Worm (Caenorhabditis elegans) whole organism, L1 larva: Measurements from ENCODE around the gene K11H12.11.

ENCODE experiments used
- C04F5.9 ChIP-seq: sonication (generic microtip); optimal IDR thresholded peaks from 2 replicates; lab custom pipeline; 2016; ENCODE audit warnings: missing genetic modification characterization, missing compliant biosample characterization
- C16A3.4 ChIP-seq: fragments of 150-350 bp; optimal IDR thresholded peaks from 2 replicates; lab custom pipeline; 2014; ENCODE audit warnings: missing biosample characterization, missing genetic modification characterization
- Y116A8C.19 ChIP-seq: sonication (generic microtip); optimal IDR thresholded peaks from 2 replicates; lab custom pipeline; 2016; ENCODE audit warnings: missing compliant biosample characterization, missing genetic modification characterization, borderline replicate concordance
- alr-1 ChIP-seq: fragments of 200-800 bp; sonication (Bioruptor generic); optimal IDR thresholded peaks from 2 replicates; lab custom pipeline; 2018; ENCODE audit warnings: borderline replicate concordance, mild to moderate bottlenecking, missing genetic modification characterization, missing compliant biosample characterization
- aly-2 ChIP-seq: fragments of 150-350 bp; optimal IDR thresholded peaks from 2 replicates; lab custom pipeline; 2014; ENCODE audit warnings: missing biosample characterization, missing genetic modification characterization
- ama-1 ChIP-seq: fragments of 150-350 bp; optimal IDR thresholded peaks from 2 replicates; lab custom pipeline; 2014
- ceh-8 ChIP-seq: fragments of 200-800 bp; sonication (Bioruptor generic); optimal IDR thresholded peaks from 2 replicates; lab custom pipeline; 2018; ENCODE audit warnings: mild to moderate bottlenecking, missing genetic modification characterization, moderate library complexity, missing compliant biosample characterization
- ceh-88 ChIP-seq: fragments of 200-800 bp; sonication (Bioruptor generic); IDR thresholded peaks from 2 replicates; pipeline ENCODE4 v1.3.6; 2022; ENCODE audit warnings: missing genetic modification characterization, missing compliant biosample characterization
- ceh-90 ChIP-seq: sonication (generic microtip); optimal IDR thresholded peaks from 2 replicates; lab custom pipeline; 2016; ENCODE audit warnings: missing genetic modification characterization, missing compliant biosample characterization
- dsc-1 ChIP-seq: sonication (generic microtip); optimal IDR thresholded peaks from 2 replicates; lab custom pipeline; 2016; ENCODE audit warnings: mild to moderate bottlenecking, missing genetic modification characterization, missing compliant biosample characterization
- efl-1 ChIP-seq, 4 experiments: fragments of 150-350 bp; optimal IDR thresholded peaks in 3 of 4; peaks in 1 of 4; 1 replicate in 1 of 4; 2 replicates in 3 of 4; lab custom pipeline; 2014; ENCODE audit warnings: missing biosample characterization in 2 of 4, missing genetic modification characterization in 2 of 4, missing genetic modification reagents in 2 of 4
- efl-3 ChIP-seq: fragments of 200-800 bp; sonication (Bioruptor generic); optimal IDR thresholded peaks from 2 replicates; lab custom pipeline; 2018; ENCODE audit warnings: mild to moderate bottlenecking, missing genetic modification characterization, missing compliant biosample characterization
- egl-13 ChIP-seq: sonication (generic microtip); optimal IDR thresholded peaks from 2 replicates; lab custom pipeline; 2016; ENCODE audit warnings: missing genotype, missing genetic modification reagents, missing genetic modification characterization, missing compliant biosample characterization
- egl-27 ChIP-seq, 2 experiments: fragments of 150-350 bp in 1 of 2; sonication (generic microtip); optimal IDR thresholded peaks; 3 replicates each; lab custom pipeline; 2017 to 2018; ENCODE audit warnings: missing biosample characterization in 2 of 2, missing genetic modification characterization in 2 of 2, missing genetic modification reagents in 2 of 2
- ets-5 ChIP-seq: fragments of 200-800 bp; sonication (Bioruptor generic); IDR thresholded peaks from 2 replicates; pipeline ENCODE4 v1.3.6; 2022; ENCODE audit warnings: missing genetic modification characterization, missing compliant biosample characterization
- fkh-4 ChIP-seq: sonication (generic microtip); optimal IDR thresholded peaks from 2 replicates; lab custom pipeline; 2016; ENCODE audit warnings: missing compliant biosample characterization, missing genetic modification characterization, borderline replicate concordance
- hlh-4 ChIP-seq: sonication (generic microtip); optimal IDR thresholded peaks from 2 replicates; lab custom pipeline; 2016; ENCODE audit warnings: mild to moderate bottlenecking, missing genetic modification characterization, missing compliant biosample characterization
- isw-1 ChIP-seq: fragments of 200-800 bp; sonication (Bioruptor generic); IDR thresholded peaks from 2 replicates; pipeline ENCODE4 v1.3.6; 2022; ENCODE audit warnings: missing genetic modification characterization, missing compliant biosample characterization
- lin-14 ChIP-seq: fragments of 200-800 bp; sonication (Bioruptor generic); optimal IDR thresholded peaks from 2 replicates; lab custom pipeline; 2018; ENCODE audit warnings: mild to moderate bottlenecking, missing genetic modification characterization, moderate library complexity, missing compliant biosample characterization
- lin-15B ChIP-seq: fragments of 150-350 bp; sonication (generic microtip); optimal IDR thresholded peaks from 3 replicates; lab custom pipeline; 2014; ENCODE audit warnings: missing biosample characterization, missing genetic modification characterization
- lin-35 ChIP-seq, 2 experiments: fragments of 150-350 bp; optimal IDR thresholded peaks; 2 replicates each; lab custom pipeline; 2014; ENCODE audit warnings: missing biosample characterization in 2 of 2, missing genetic modification characterization in 2 of 2, missing genetic modification reagents in 2 of 2
- lsy-2 ChIP-seq, 2 experiments: fragments of 150-350 bp; optimal IDR thresholded peaks; 2 replicates each; lab custom pipeline; 2014; ENCODE audit warnings: missing biosample characterization in 2 of 2, missing genetic modification characterization in 2 of 2
- mep-1 ChIP-seq: fragments of 150-350 bp; optimal IDR thresholded peaks from 2 replicates; lab custom pipeline; 2014; ENCODE audit warnings: missing biosample characterization, missing genetic modification characterization
- nhr-11 ChIP-seq: fragments of 150-350 bp; optimal IDR thresholded peaks from 2 replicates; lab custom pipeline; 2014; ENCODE audit warnings: missing biosample characterization, missing genetic modification characterization
- nhr-12 ChIP-seq: sonication (generic microtip); optimal IDR thresholded peaks from 2 replicates; lab custom pipeline; 2017; ENCODE audit warnings: missing biosample characterization, missing genetic modification characterization
- nhr-19 ChIP-seq: fragments of 200-800 bp; sonication (Bioruptor generic); conservative IDR thresholded peaks from 2 replicates; pipeline ENCODE4 v1.3.6; 2022; ENCODE audit warnings: missing genetic modification characterization, missing compliant biosample characterization
- nhr-20 ChIP-seq: sonication (generic microtip); optimal IDR thresholded peaks from 2 replicates; lab custom pipeline; 2016; ENCODE audit warnings: mild to moderate bottlenecking, missing genetic modification characterization, missing compliant biosample characterization
- nhr-237 ChIP-seq: fragments of 150-350 bp; optimal IDR thresholded peaks from 2 replicates; lab custom pipeline; 2014; ENCODE audit warnings: missing biosample characterization, missing genetic modification characterization
- nhr-47 ChIP-seq: sonication (generic microtip); optimal IDR thresholded peaks from 2 replicates; lab custom pipeline; 2016; ENCODE audit warnings: mild to moderate bottlenecking, missing genetic modification characterization, moderate library complexity, missing compliant biosample characterization
- nhr-77 ChIP-seq: fragments of 150-350 bp; optimal IDR thresholded peaks from 2 replicates; lab custom pipeline; 2014; ENCODE audit warnings: missing biosample characterization, missing genetic modification characterization
- nhr-90 ChIP-seq: sonication (generic microtip); optimal IDR thresholded peaks from 2 replicates; lab custom pipeline; 2016; ENCODE audit warnings: mild to moderate bottlenecking, missing genetic modification characterization, missing compliant biosample characterization; ENCODE audit not compliant: poor library complexity
- pag-3 ChIP-seq: sonication (generic microtip); optimal IDR thresholded peaks from 2 replicates; lab custom pipeline; 2017; ENCODE audit warnings: missing genetic modification characterization, mild to moderate bottlenecking, missing compliant biosample characterization, antibody characterized with exemption, borderline replicate concordance; ENCODE audit not compliant: insufficient read depth
- pax-3 ChIP-seq: fragments of 200-800 bp; sonication (Bioruptor generic); optimal IDR thresholded peaks from 2 replicates; lab custom pipeline; 2018; ENCODE audit warnings: mild to moderate bottlenecking, missing genetic modification characterization, moderate library complexity, missing compliant biosample characterization
- pqm-1 ChIP-seq: sonication (generic microtip); optimal IDR thresholded peaks from 3 replicates; lab custom pipeline; 2017; ENCODE audit warnings: missing biosample characterization, missing genetic modification characterization
- skn-1 ChIP-seq: fragments of 150-350 bp; optimal IDR thresholded peaks from 2 replicates; lab custom pipeline; 2014; ENCODE audit warnings: missing biosample characterization, missing genetic modification characterization
- snpc-4 ChIP-seq: fragments of 150-350 bp; optimal IDR thresholded peaks from 2 replicates; lab custom pipeline; 2014; ENCODE audit warnings: missing biosample characterization, missing genetic modification characterization
- sox-4 ChIP-seq: sonication (generic microtip); optimal IDR thresholded peaks from 2 replicates; lab custom pipeline; 2016; ENCODE audit warnings: missing genetic modification characterization, missing compliant biosample characterization
- sptf-1 ChIP-seq: fragments of 150-350 bp; optimal IDR thresholded peaks from 2 replicates; lab custom pipeline; 2014; ENCODE audit warnings: missing biosample characterization, missing genetic modification characterization
- swsn-7 ChIP-seq: sonication (generic microtip); optimal IDR thresholded peaks from 2 replicates; lab custom pipeline; 2016; ENCODE audit warnings: missing genetic modification characterization, missing compliant biosample characterization
- tbx-2 ChIP-seq: sonication (generic microtip); optimal IDR thresholded peaks from 2 replicates; lab custom pipeline; 2016; ENCODE audit warnings: missing genetic modification characterization, missing compliant biosample characterization
- tlp-1 ChIP-seq: fragments of 150-350 bp; optimal IDR thresholded peaks from 2 replicates; lab custom pipeline; 2014; ENCODE audit warnings: missing biosample characterization, missing genetic modification characterization
- unc-130 ChIP-seq: fragments of 150-350 bp; optimal IDR thresholded peaks from 2 replicates; lab custom pipeline; 2017; ENCODE audit warnings: missing biosample characterization, missing genetic modification characterization, inconsistent platforms
- unc-62 ChIP-seq: fragments of 150-350 bp; optimal IDR thresholded peaks from 2 replicates; lab custom pipeline; 2014; ENCODE audit warnings: missing biosample characterization, missing genetic modification reagents, missing genetic modification characterization
- unc-86 ChIP-seq: sonication (generic microtip); optimal IDR thresholded peaks from 2 replicates; lab custom pipeline; 2016; ENCODE audit warnings: missing genetic modification characterization, missing compliant biosample characterization
- vab-15 ChIP-seq: sonication (generic microtip); optimal IDR thresholded peaks from 2 replicates; lab custom pipeline; 2017; ENCODE audit warnings: missing genotype, mild to moderate bottlenecking, missing genetic modification characterization, missing compliant biosample characterization
- zag-1 ChIP-seq: fragments of 150-350 bp; optimal IDR thresholded peaks from 2 replicates; lab custom pipeline; 2014; ENCODE audit warnings: missing biosample characterization, missing genetic modification characterization
- ztf-4 ChIP-seq: fragments of 150-350 bp; optimal IDR thresholded peaks from 2 replicates; lab custom pipeline; 2014; ENCODE audit warnings: missing biosample characterization, missing genetic modification characterization

The K11H12.11 gene

ce11 chrIV:657932-658331 lies 12.4 kb downstream of the K11H12.11 start (continued):
- TF ChIP-seq efl-1 (optimal IDR thresholded peaks at IDR 0.05; lab: Kevin White, UChicago) = peak; percentile 64 to 75
- TF ChIP-seq efl-1 (GFP tag; optimal IDR thresholded peaks at IDR 0.05 in 1 of 2; lab: Kevin White, UChicago) = peak; percentile 55 to 97
- TF ChIP-seq nhr-47 (tag; lab: Kevin White, UChicago) = peak; percentile 89
- TF ChIP-seq egl-13 (tag; lab: Kevin White, UChicago) = peak; percentile 7
- peak; percentile 88 for TF ChIP-seq swsn-7 (tag; lab: Kevin White, UChicago)
- TF ChIP-seq zag-1 (tag; lab: Kevin White, UChicago) = no peak
- no peak for TF ChIP-seq nhr-11 (tag; lab: Kevin White, UChicago)
- TF ChIP-seq C16A3.4 (tag; lab: Kevin White, UChicago) = peak; percentile 64
- TF ChIP-seq pag-3 = no peak
- TF ChIP-seq tlp-1 = no peak
- TF ChIP-seq nhr-20 (tag; lab: Kevin White, UChicago) = peak; percentile 81
- no peak for TF ChIP-seq egl-27 (tag; optimal IDR thresholded peaks at IDR 0.05; lab: Kevin White, UChicago)
- TF ChIP-seq ceh-8 = no peak
- TF ChIP-seq dsc-1 (tag; lab: Kevin White, UChicago) = peak; percentile 88
- TF ChIP-seq lin-14 = peak; percentile 74
- TF ChIP-seq unc-62 = no peak
- TF ChIP-seq nhr-90 = peak; percentile 89
- TF ChIP-seq isw-1 (GFP tag; lab: Robert Waterston, UW) = peak; percentile 21; the same call in 1 of the 2 replicates
- TF ChIP-seq lin-35 (GFP tag; optimal IDR thresholded peaks at IDR 0.05; lab: Kevin White, UChicago) = peak; percentile 60 to 67
- peak; percentile 24 for TF ChIP-seq nhr-77 (tag; lab: Kevin White, UChicago)
- peak; percentile 22 for TF ChIP-seq lin-15B
- TF ChIP-seq ama-1 (lab: Kevin White, UChicago) = peak; percentile 68
- TF ChIP-seq unc-130 (tag; lab: Kevin White, UChicago) = peak; percentile 27
- TF ChIP-seq ceh-90 (tag; lab: Kevin White, UChicago) = no peak
- TF ChIP-seq nhr-19 = peak; percentile 83
- TF ChIP-seq alr-1 (tag; lab: Kevin White, UChicago) = no peak
- TF ChIP-seq sox-4 (tag; lab: Kevin White, UChicago) = peak; percentile 23
- no peak for TF ChIP-seq sptf-1 (tag; lab: Kevin White, UChicago)
- TF ChIP-seq ets-5 (GFP tag; lab: Robert Waterston, UW) = no peak
- no peak for TF ChIP-seq nhr-12 (tag; lab: Kevin White, UChicago)
- peak; percentile 51 for TF ChIP-seq unc-86 (tag; lab: Kevin White, UChicago)
- TF ChIP-seq snpc-4 (tag; lab: Kevin White, UChicago) = peak; percentile 99
- TF ChIP-seq C04F5.9 = peak; percentile 59
- peak; percentile 49 for TF ChIP-seq ztf-4 (tag; lab: Kevin White, UChicago)
- no peak for TF ChIP-seq fkh-4 (tag; lab: Kevin White, UChicago)
- no peak for TF ChIP-seq hlh-4 (tag; lab: Kevin White, UChicago)
- TF ChIP-seq ceh-88 = 0 out of 2 replicates have a peak, but pooled peaks have one; percentile 28
- TF ChIP-seq aly-2 = peak; percentile 4
- no peak for TF ChIP-seq efl-3 (GFP tag; lab: Kevin White, UChicago)
- TF ChIP-seq lsy-2 (tag; optimal IDR thresholded peaks at IDR 0.05; lab: Kevin White, UChicago) = peak; percentile 86 to 88
- peak; percentile 65 for TF ChIP-seq mep-1 (tag; lab: Kevin White, UChicago)
- TF ChIP-seq Y116A8C.19 = no peak
- TF ChIP-seq nhr-237 (tag; lab: Kevin White, UChicago) = no peak
- TF ChIP-seq tbx-2 (tag; lab: Kevin White, UChicago) = peak; percentile 61
- TF ChIP-seq pqm-1 = no peak
- no peak for TF ChIP-seq pax-3 (tag; lab: Kevin White, UChicago)
- TF ChIP-seq skn-1 (tag; lab: Kevin White, UChicago) = peak; percentile 35
- no peak for TF ChIP-seq vab-15
